Worm (Caenorhabditis elegans): ENCODE results near the gene fut-4.

fut-4 gene

DNA sequence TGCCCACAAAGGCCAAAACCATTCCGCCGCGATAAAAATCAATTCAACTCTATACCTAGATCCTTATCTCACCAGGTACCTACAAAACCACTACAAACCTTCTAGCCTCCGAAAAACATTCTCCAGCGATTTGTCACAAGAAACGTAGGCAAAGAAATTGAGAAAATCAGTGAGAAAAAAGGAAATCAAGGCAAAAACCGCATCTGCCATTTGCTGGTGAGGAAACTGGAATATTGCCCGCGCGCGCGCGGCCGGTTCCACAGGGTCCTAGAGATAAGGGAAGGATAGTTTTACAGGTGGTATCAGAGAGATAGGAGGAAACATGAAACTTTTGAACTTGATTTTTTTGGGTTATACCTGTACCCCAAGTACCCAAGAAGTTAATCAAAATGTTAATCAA lies 35.2 kb upstream of the fut-4 start (continued):
- TF ChIP-seq unc-98 (GFP tag; IDR thresholded peaks at IDR 0.05), result no peak
- TF ChIP-seq nhr-85 (tag), result peak; percentile 85
- TF ChIP-seq nhr-237 (tag; optimal IDR thresholded peaks at IDR 0.05), result no peak
- no peak for TF ChIP-seq fkh-8 (tag; optimal IDR thresholded peaks at IDR 0.05)
- TF ChIP-seq grh-1 (GFP tag; IDR thresholded peaks at IDR 0.05), result no peak
- peak; percentile 90 for TF ChIP-seq pag-3 (tag; optimal IDR thresholded peaks at IDR 0.05; ENCODE audit: borderline replicate concordance, insufficient read depth)
- TF ChIP-seq hpl-2 (GFP tag; optimal IDR thresholded peaks at IDR 0.05), result no peak
- no peak for TF ChIP-seq C16A3.4 (tag; optimal IDR thresholded peaks at IDR 0.05)
- TF ChIP-seq C34B4.2 (tag; optimal IDR thresholded peaks at IDR 0.05), result no peak
- no peak for TF ChIP-seq lin-35 (GFP tag; optimal IDR thresholded peaks at IDR 0.05)
- peak; percentile 16 to 88 (median 73) for TF ChIP-seq elt-3 (tag; optimal IDR thresholded peaks at IDR 0.05)
- TF ChIP-seq irx-1 (tag; optimal IDR thresholded peaks at IDR 0.05), result no peak
- no peak for TF ChIP-seq lin-15B (tag; optimal IDR thresholded peaks at IDR 0.05)
- peak; percentile 35 for TF ChIP-seq nhr-20 (tag; optimal IDR thresholded peaks at IDR 0.05)
- TF ChIP-seq lin-14 (GFP tag; optimal IDR thresholded peaks at IDR 0.05), result peak; percentile 53
- TF ChIP-seq rnt-1 (tag; optimal IDR thresholded peaks at IDR 0.05), result peak; percentile 29

ce11 chrII:2856114-2856513 lies 33.8 kb upstream of the fut-4 start:
- peak; percentile 68 for TF ChIP-seq blmp-1 (tag; optimal IDR thresholded peaks at IDR 0.05)
- TF ChIP-seq mep-1 (tag; optimal IDR thresholded peaks at IDR 0.05), result no peak
- no peak for TF ChIP-seq Y116A8C.19 (tag; optimal IDR thresholded peaks at IDR 0.05; ENCODE audit: borderline replicate concordance)
- no peak for TF ChIP-seq irx-1 (tag; optimal IDR thresholded peaks at IDR 0.05)
- TF ChIP-seq hlh-4 (tag; optimal IDR thresholded peaks at IDR 0.05), result no peak
- peak in 3 of 6 experiments; percentile 7 to 84 (median 35) for TF ChIP-seq elt-3 (tag; optimal IDR thresholded peaks at IDR 0.05)
- TF ChIP-seq swsn-7 (tag; optimal IDR thresholded peaks at IDR 0.05), result no peak
- no peak for TF ChIP-seq ceh-88 (GFP tag; IDR thresholded peaks at IDR 0.05)
- TF ChIP-seq lin-35 (GFP tag; optimal IDR thresholded peaks at IDR 0.05), result peak in 1 of 2 experiments; percentile 27
- TF ChIP-seq nhr-85 (tag), result peak; percentile 55
- TF ChIP-seq fkh-8 (tag; optimal IDR thresholded peaks at IDR 0.05), result no peak

- no peak for TF ChIP-seq nhr-28 (tag; optimal IDR thresholded peaks at IDR 0.05)
- peak; percentile 20 for TF ChIP-seq ztf-4 (tag; optimal IDR thresholded peaks at IDR 0.05)
- TF ChIP-seq fos-1 (tag; optimal IDR thresholded peaks at IDR 0.05), result no peak
- no peak for TF ChIP-seq pag-3 (tag; optimal IDR thresholded peaks at IDR 0.05; ENCODE audit: borderline replicate concordance, insufficient read depth)
- no peak for TF ChIP-seq egl-27 (tag; optimal IDR thresholded peaks at IDR 0.05)
- TF ChIP-seq vab-15 (tag; optimal IDR thresholded peaks at IDR 0.05), result no peak
- TF ChIP-seq lir-3 (tag; optimal IDR thresholded peaks at IDR 0.05; ENCODE audit: poor library complexity), result no peak
- TF ChIP-seq hlh-17 (GFP tag; optimal IDR thresholded peaks at IDR 0.05; ENCODE audit: borderline replicate concordance), result no peak
- peak; percentile 33 for TF ChIP-seq lin-14 (GFP tag; optimal IDR thresholded peaks at IDR 0.05)
- peak in 2 of 6 experiments; percentile 1 to 22 for TF ChIP-seq elt-3 (tag; optimal IDR thresholded peaks at IDR 0.05)
- no peak for TF ChIP-seq nhr-85 (tag)
- TF ChIP-seq swsn-7 (tag; optimal IDR thresholded peaks at IDR 0.05), result peak; percentile 7
- TF ChIP-seq nhr-76 (tag; optimal IDR thresholded peaks at IDR 0.05), result no peak
- TF ChIP-seq grh-1 (GFP tag; IDR thresholded peaks at IDR 0.05), result 0 out of 2 replicates have a peak, but pooled peaks have one; percentile 45
- TF ChIP-seq nhr-20 (tag; optimal IDR thresholded peaks at IDR 0.05), result no peak
- no peak for TF ChIP-seq efl-3 (GFP tag; optimal IDR thresholded peaks at IDR 0.05)
- no peak for TF ChIP-seq C34B4.2 (tag; optimal IDR thresholded peaks at IDR 0.05)
- no peak for TF ChIP-seq lin-15B (tag; optimal IDR thresholded peaks at IDR 0.05)
- no peak for TF ChIP-seq unc-62 (GFP tag; optimal IDR thresholded peaks at IDR 0.05)
- no peak for TF ChIP-seq ama-1 (optimal IDR thresholded peaks at IDR 0.05)
- TF ChIP-seq jun-1 (tag; optimal IDR thresholded peaks at IDR 0.05), result no peak
- peak; percentile 40 for TF ChIP-seq snu-23 (GFP tag; optimal IDR thresholded peaks at IDR 0.05)
- no peak for TF ChIP-seq nhr-77 (tag; optimal IDR thresholded peaks at IDR 0.05)
- no peak for TF ChIP-seq efl-1 (optimal IDR thresholded peaks at IDR 0.05)
- TF ChIP-seq efl-1 (GFP tag; optimal IDR thresholded peaks at IDR 0.05 in 1 of 2), result no peak
- TF ChIP-seq unc-98 (GFP tag; IDR thresholded peaks at IDR 0.05), result no peak
- TF ChIP-seq C04F5.9 (tag; optimal IDR thresholded peaks at IDR 0.05), result no peak
- TF ChIP-seq nhr-11 (tag; optimal IDR thresholded peaks at IDR 0.05), result no peak
- TF ChIP-seq isw-1 (GFP tag; IDR thresholded peaks at IDR 0.05), result no peak
- TF ChIP-seq ceh-82 (tag; optimal IDR thresholded peaks at IDR 0.05), result no peak
- TF ChIP-seq mab-9 (GFP tag; IDR thresholded peaks at IDR 0.05), result no peak
- no peak for TF ChIP-seq ceh-8 (GFP tag; optimal IDR thresholded peaks at IDR 0.05)
- TF ChIP-seq mdl-1 (tag; optimal IDR thresholded peaks at IDR 0.05), result no peak
- TF ChIP-seq fkh-4 (tag; optimal IDR thresholded peaks at IDR 0.05; ENCODE audit: borderline replicate concordance), result no peak
- no peak for TF ChIP-seq lin-13 (GFP tag; optimal IDR thresholded peaks at IDR 0.05)
- TF ChIP-seq Y116A8C.19 (tag; optimal IDR thresholded peaks at IDR 0.05; ENCODE audit: borderline replicate concordance), result no peak
- TF ChIP-seq pqm-1 (tag; optimal IDR thresholded peaks at IDR 0.05), result no peak
Measured at ce11 chrII:2854794-2855193, 32.5 kb upstream of the fut-4 start.
